Worm (Caenorhabditis elegans) whole organism, L2 larva: ENCODE data around the gene ZC404.2.

ENCODE experiments used
- C34F6.9 ChIP-seq: fragments of 150-350 bp; optimal IDR thresholded peaks from 2 replicates; lab custom pipeline; 2014; ENCODE audit warnings: missing biosample characterization, missing genetic modification characterization
- crh-2 ChIP-seq: sonication (generic microtip); optimal IDR thresholded peaks from 2 replicates; lab custom pipeline; 2017; ENCODE audit warnings: missing biosample characterization, missing genetic modification characterization
- fos-1 ChIP-seq: fragments of 150-350 bp; optimal IDR thresholded peaks from 2 replicates; lab custom pipeline; 2014; ENCODE audit warnings: missing biosample characterization, missing genetic modification characterization
- zag-1 ChIP-seq: fragments of 150-350 bp; optimal IDR thresholded peaks from 2 replicates; lab custom pipeline; 2014; ENCODE audit warnings: missing biosample characterization, missing genetic modification characterization
- ztf-4 ChIP-seq: fragments of 150-350 bp; optimal IDR thresholded peaks from 2 replicates; lab custom pipeline; 2014; ENCODE audit warnings: missing biosample characterization, missing genetic modification characterization

- TF ChIP-seq fos-1 (tag; lab: Kevin White, UChicago) (no peak), C34F6.9 (tag; lab: Kevin White, UChicago) (no peak), zag-1 (no peak), crh-2 (tag; lab: Kevin White, UChicago) (no peak), ztf-4 (tag; lab: Kevin White, UChicago) (no peak)
These were observed 47.5 kb downstream of the ZC404.2 start, which contains the start of the genes T15B7.14 and col-143 for ce11 chrV:6835242-6835641.
